Worm (Caenorhabditis elegans): ENCODE measurements around the gene nspc-14.

Gene nspc-14

ce11 chrX:12315268-12315667 is 43.6 kb downstream of the nspc-14 start, which contains the start of gene xtr-2:
Gene xtr-2 (plus strand): TSS chrX:12315568.
- TF ChIP-seq unc-62 (GFP tag; optimal IDR thresholded peaks at IDR 0.05): no peak

ce11 chrX:12314395-12314794 is 44.5 kb downstream of the nspc-14 start:
- no peak for TF ChIP-seq unc-62 (GFP tag; optimal IDR thresholded peaks at IDR 0.05)

ce11 chrX:12313779-12314178 is 45.1 kb downstream of the nspc-14 start:
- TF ChIP-seq unc-62 (GFP tag; optimal IDR thresholded peaks at IDR 0.05): no peak

All from whole organism, dauer.